Fruit fly (Drosophila melanogaster) Kc167 (cell line): Measurements from ENCODE around the gene CG10376.

Experiments used
- Myc ChIP-seq: fragments of >200 bp; optimal IDR thresholded peaks from 2 replicates; lab custom pipeline; 2017; ENCODE audit warnings: missing external identifiers
- Sin3A ChIP-seq: fragments of >200 bp; optimal IDR thresholded peaks from 2 replicates; lab custom pipeline; 2018; ENCODE audit warnings: missing external identifiers
- h ChIP-seq: fragments of >200 bp; optimal IDR thresholded peaks from 3 replicates; lab custom pipeline; 2018; ENCODE audit warnings: missing external identifiers
- psq ChIP-seq: fragments of >200 bp; optimal IDR thresholded peaks from 2 replicates; lab custom pipeline; 2017; ENCODE audit warnings: missing external identifiers
- ttk ChIP-seq: sonication (Bioruptor generic); optimal IDR thresholded peaks from 2 replicates; lab custom pipeline; 2017; ENCODE audit warnings: missing external identifiers

DNA sequence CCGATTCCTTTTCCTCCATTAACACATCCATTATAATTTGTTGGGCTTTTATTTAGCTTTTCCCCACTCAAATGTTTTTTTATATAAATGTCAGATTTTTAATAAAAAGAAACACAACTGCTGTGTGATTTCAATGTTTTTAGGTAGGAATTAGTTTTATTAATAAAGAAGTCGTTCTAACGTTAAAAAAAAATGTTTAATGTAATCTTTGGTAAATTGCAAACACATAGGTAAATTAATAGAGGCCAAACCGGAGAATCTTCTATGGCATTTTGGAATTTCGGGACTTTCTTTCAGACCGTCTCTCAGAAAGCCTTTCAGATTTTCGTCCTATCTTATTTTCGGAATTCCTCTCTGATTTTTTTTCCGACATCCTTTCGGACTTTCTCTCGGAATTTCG lies 29.7 kb downstream of the CG10376 start, which contains the start of gene CG43339:
- TF ChIP-seq ttk (lab: Kevin White, UChicago) (no peak), h (lab: Kevin White, UChicago) (no peak), psq (lab: Kevin White, UChicago) (no peak), Sin3A (lab: Kevin White, UChicago) (no peak), Myc (lab: Kevin White, UChicago) (no peak)
